Worm (Caenorhabditis elegans) whole organism, young adult: ENCODE data around the gene pgp-10.

Source experiments
- F57A8.1 ChIP-seq: fragments of 200-800 bp; sonication (Bioruptor generic); optimal IDR thresholded peaks from 2 replicates; lab custom pipeline; 2018; ENCODE audit warnings: mild to moderate bottlenecking, missing genetic modification characterization, moderate library complexity, missing compliant biosample characterization
- Y79H2A.3 ChIP-seq: fragments of 200-800 bp; sonication (Bioruptor generic); conservative IDR thresholded peaks from 2 replicates; pipeline ENCODE4 v1.3.6; 2022; ENCODE audit warnings: missing genetic modification reagents, missing genetic modification characterization, missing compliant biosample characterization
- akir-1 ChIP-seq: fragments of 200-800 bp; sonication (Bioruptor generic); optimal IDR thresholded peaks from 2 replicates; lab custom pipeline; 2018; ENCODE audit warnings: mild to moderate bottlenecking, missing genetic modification characterization, moderate library complexity, missing compliant biosample characterization
- attf-5 ChIP-seq: fragments of 200-800 bp; sonication (Bioruptor generic); optimal IDR thresholded peaks from 2 replicates; lab custom pipeline; 2018; ENCODE audit warnings: mild to moderate bottlenecking, missing genetic modification characterization, missing compliant biosample characterization
- egl-44 ChIP-seq: fragments of 200-800 bp; sonication (Bioruptor generic); IDR thresholded peaks from 2 replicates; pipeline ENCODE4 v1.3.6; 2022; ENCODE audit warnings: missing genetic modification reagents, missing genetic modification characterization, missing compliant biosample characterization
- let-526 ChIP-seq: fragments of 200-800 bp; sonication (Bioruptor generic); IDR thresholded peaks from 2 replicates; pipeline ENCODE4 v1.3.6; 2022; ENCODE audit warnings: missing genetic modification reagents, missing genetic modification characterization, missing compliant biosample characterization
- let-607 ChIP-seq, 2 experiments: fragments of 200-800 bp in 1 of 2; sonication (Bioruptor generic) in 1 of 2; sonication (generic microtip) in 1 of 2; optimal IDR thresholded peaks; 2 replicates each; lab custom pipeline; 2016 to 2018; ENCODE audit warnings: mild to moderate bottlenecking in 2 of 2, missing compliant biosample characterization in 2 of 2, missing genetic modification characterization in 2 of 2, moderate library complexity in 2 of 2, missing genotype in 1 of 2
- mxl-1 ChIP-seq: sonication (generic microtip); optimal IDR thresholded peaks from 2 replicates; lab custom pipeline; 2016; ENCODE audit warnings: missing genetic modification characterization, missing compliant biosample characterization
- rec-8 ChIP-seq, 2 experiments: sonication (generic microtip); optimal IDR thresholded peaks; 2 replicates each; lab custom pipeline; 2016; ENCODE audit warnings: mild to moderate bottlenecking in 2 of 2, missing genetic modification characterization in 2 of 2, missing genetic modification reagents in 2 of 2, missing genotype in 2 of 2, missing biosample characterization in 1 of 2, missing compliant biosample characterization in 1 of 2, moderate library complexity in 1 of 2
- unc-62 ChIP-seq: fragments of 150-350 bp; optimal IDR thresholded peaks from 2 replicates; lab custom pipeline; 2014; ENCODE audit warnings: missing biosample characterization, missing genetic modification reagents, missing genetic modification characterization

DNA sequence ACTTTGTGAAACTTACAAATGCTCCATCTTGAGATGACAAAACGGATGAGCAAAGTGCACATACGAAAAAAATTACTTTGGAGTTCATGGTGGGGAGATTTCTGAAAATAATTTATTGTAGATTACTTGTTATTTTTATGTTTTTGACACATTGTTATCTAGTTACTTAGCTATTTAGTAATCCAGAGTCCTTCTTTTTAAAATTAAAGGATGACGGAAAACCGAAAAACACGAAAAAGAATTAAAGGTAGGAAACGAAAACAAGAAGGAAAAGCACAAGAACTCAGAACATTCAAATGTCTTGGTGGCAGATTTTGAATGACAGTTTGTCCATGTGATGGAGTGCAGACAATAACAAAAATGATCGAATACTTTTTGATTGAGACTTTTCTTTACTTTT is 41.9 kb upstream of the pgp-10 start, which contains the start of gene hen-1:
- TF ChIP-seq let-607 (tag; optimal IDR thresholded peaks at IDR 0.05; lab: Kevin White, UChicago) (no peak), akir-1 (GFP tag; lab: Kevin White, UChicago) (no peak), let-526 (GFP tag; lab: Robert Waterston, UW) (no peak), Y79H2A.3 (GFP tag; lab: Robert Waterston, UW) (no peak), unc-62 (GFP tag; lab: Kevin White, UChicago) (no peak), rec-8 (tag; optimal IDR thresholded peaks at IDR 0.05; lab: Kevin White, UChicago) (no peak), F57A8.1 (no peak), attf-5 (GFP tag; lab: Kevin White, UChicago) (no peak), egl-44 (no peak), mxl-1 (tag; lab: Kevin White, UChicago) (no peak)
